Fruit fly (Drosophila melanogaster) whole organism, embryonic: ENCODE measurements around the gene CG18765.

ENCODE experiments used
- Asciz ChIP-seq: fragments of 200-800 bp; sonication (Bioruptor generic); optimal IDR thresholded peaks from 2 replicates; lab custom pipeline; 2017; ENCODE audit warnings: missing biosample characterization, mild to moderate bottlenecking, missing genetic modification characterization, missing genetic modification reagents
- Atf-2 ChIP-seq: fragments of 200-800 bp; sonication (Bioruptor generic); optimal IDR thresholded peaks from 2 replicates; lab custom pipeline; 2016; ENCODE audit warnings: missing biosample characterization, missing genetic modification characterization
- CG10462 ChIP-seq: fragments of 200-800 bp; sonication (Bioruptor generic); optimal IDR thresholded peaks from 2 replicates; lab custom pipeline; 2016; ENCODE audit warnings: missing biosample characterization, missing genetic modification characterization
- CG11723 ChIP-seq: fragments of 200-800 bp; sonication (Bioruptor generic); optimal IDR thresholded peaks from 2 replicates; lab custom pipeline; 2017; ENCODE audit warnings: missing biosample characterization, mild to moderate bottlenecking, missing genetic modification characterization
- CG13775 ChIP-seq: fragments of 200-800 bp; sonication (Bioruptor generic); optimal IDR thresholded peaks from 3 replicates; lab custom pipeline; 2017; ENCODE audit warnings: missing biosample characterization, mild to moderate bottlenecking, missing genetic modification characterization
- CG15269 ChIP-seq: fragments of 200-800 bp; sonication (Bioruptor generic); optimal IDR thresholded peaks from 2 replicates; lab custom pipeline; 2018; ENCODE audit warnings: missing biosample characterization, mild to moderate bottlenecking, missing genetic modification characterization, moderate library complexity
- CG16813 ChIP-seq: fragments of 200-800 bp; sonication (Bioruptor generic); IDR thresholded peaks from 3 replicates; pipeline ENCODE4 v1.3.6; 2022; ENCODE audit warnings: missing biosample characterization, missing genetic modification characterization; ENCODE audit not compliant: partially characterized antibody
- CG17912 ChIP-seq: fragments of 200-800 bp; sonication (Bioruptor generic); optimal IDR thresholded peaks from 2 replicates; lab custom pipeline; 2018; ENCODE audit warnings: missing biosample characterization, mild to moderate bottlenecking, missing genetic modification characterization
- CG31224 ChIP-seq: fragments of 200-800 bp; sonication (Bioruptor generic); IDR thresholded peaks from 2 replicates; pipeline ENCODE4 v1.3.6; 2022; ENCODE audit warnings: missing biosample characterization, missing genetic modification characterization
- CG33557 ChIP-seq: fragments of 200-800 bp; sonication (Bioruptor generic); optimal IDR thresholded peaks from 2 replicates; lab custom pipeline; 2019; ENCODE audit warnings: missing biosample characterization, mild to moderate bottlenecking, missing genetic modification characterization, moderate library complexity
- CG34422 ChIP-seq: fragments of 200-800 bp; sonication (Bioruptor generic); IDR thresholded peaks from 3 replicates; pipeline ENCODE4 v1.3.6; 2022; ENCODE audit warnings: missing biosample characterization, missing genetic modification characterization
- CG3995 ChIP-seq: fragments of 200-800 bp; sonication (Bioruptor generic); optimal IDR thresholded peaks from 3 replicates; lab custom pipeline; 2016; ENCODE audit warnings: missing biosample characterization, missing genetic modification characterization
- CG5245 ChIP-seq: fragments of 200-800 bp; sonication (Bioruptor generic); optimal IDR thresholded peaks from 3 replicates; lab custom pipeline; 2016; ENCODE audit warnings: missing biosample characterization, missing genetic modification characterization
- CG5953 ChIP-seq: fragments of 200-800 bp; sonication (Bioruptor generic); IDR thresholded peaks from 2 replicates; pipeline ENCODE4 v1.3.6; 2022; ENCODE audit warnings: missing biosample characterization, missing genetic modification characterization
- CG6272 ChIP-seq: fragments of 200-800 bp; sonication (Bioruptor generic); IDR thresholded peaks from 2 replicates; pipeline ENCODE4 v1.3.6; 2022; ENCODE audit warnings: missing biosample characterization, missing genetic modification characterization
- CG6683 ChIP-seq: fragments of 200-800 bp; sonication (Bioruptor generic); optimal IDR thresholded peaks from 2 replicates; lab custom pipeline; 2017; ENCODE audit warnings: missing biosample characterization, mild to moderate bottlenecking, missing genetic modification characterization, missing genetic modification reagents
- CG7372 ChIP-seq: fragments of 200-800 bp; sonication (Bioruptor generic); IDR thresholded peaks from 2 replicates; pipeline ENCODE4 v1.3.6; 2022; ENCODE audit warnings: missing biosample characterization, missing genetic modification characterization
- CG8290 ChIP-seq, 3 experiments: fragments of 200-800 bp; sonication (Bioruptor generic); optimal IDR thresholded peaks; 2 replicates each; lab custom pipeline; 2016 to 2019; ENCODE audit warnings: missing biosample characterization in 3 of 3, missing genetic modification characterization in 3 of 3, mild to moderate bottlenecking in 2 of 3, moderate library complexity in 1 of 3
- CG9797 ChIP-seq: fragments of 200-800 bp; sonication (Bioruptor generic); optimal IDR thresholded peaks from 3 replicates; lab custom pipeline; 2018; ENCODE audit warnings: missing biosample characterization, mild to moderate bottlenecking, missing genetic modification characterization
- D ChIP-seq, 2 experiments: fragments of 200-800 bp in 1 of 2; fragments of >200 bp in 1 of 2; sonication (Bioruptor generic) in 1 of 2; optimal IDR thresholded peaks; 2 replicates in 1 of 2; 3 replicates in 1 of 2; lab custom pipeline; 2017; ENCODE audit warnings: mild to moderate bottlenecking in 1 of 2, missing biosample characterization in 1 of 2, missing genetic modification characterization in 1 of 2, missing genetic modification reagents in 1 of 2
- D19B ChIP-seq: fragments of 200-800 bp; sonication (Bioruptor generic); optimal IDR thresholded peaks from 2 replicates; lab custom pipeline; 2017; ENCODE audit warnings: missing biosample characterization, mild to moderate bottlenecking, missing genetic modification characterization
- Dek ChIP-seq: fragments of 200-800 bp; sonication (Bioruptor generic); optimal IDR thresholded peaks from 3 replicates; lab custom pipeline; 2019; ENCODE audit warnings: missing biosample characterization, mild to moderate bottlenecking, missing genetic modification characterization, moderate library complexity
- Doc2 ChIP-seq: fragments of 200-800 bp; sonication (Bioruptor generic); IDR thresholded peaks from 2 replicates; pipeline ENCODE4 v1.3.6; 2022; ENCODE audit warnings: missing biosample characterization, missing genetic modification characterization
- Drgx ChIP-seq: fragments of 200-800 bp; sonication (Bioruptor generic); IDR thresholded peaks from 2 replicates; pipeline ENCODE4 v1.3.6; 2022; ENCODE audit warnings: missing biosample characterization, missing genetic modification characterization
- H2.0 ChIP-seq: fragments of 200-800 bp; sonication (Bioruptor generic); IDR thresholded peaks from 2 replicates; pipeline ENCODE4 v1.3.6; 2022; ENCODE audit warnings: missing biosample characterization, missing genetic modification characterization
- HLH54F ChIP-seq: fragments of 200-800 bp; sonication (Bioruptor generic); optimal IDR thresholded peaks from 3 replicates; lab custom pipeline; 2016; ENCODE audit warnings: missing biosample characterization, missing genetic modification characterization
- Lpt ChIP-seq: fragments of >200 bp; optimal IDR thresholded peaks from 2 replicates; lab custom pipeline; 2018; ENCODE audit warnings: missing biosample characterization, missing genetic modification characterization
- Mes4 ChIP-seq: fragments of 200-800 bp; sonication (Bioruptor generic); optimal IDR thresholded peaks from 2 replicates; lab custom pipeline; 2016; ENCODE audit warnings: missing biosample characterization, missing genetic modification characterization
- Nf-YC ChIP-seq: fragments of 200-800 bp; optimal IDR thresholded peaks from 3 replicates; lab custom pipeline; 2019; ENCODE audit warnings: missing biosample characterization, mild to moderate bottlenecking, missing genetic modification characterization, moderate library complexity
- YL-1 ChIP-seq: fragments of 200-800 bp; sonication (Bioruptor generic); optimal IDR thresholded peaks from 3 replicates; lab custom pipeline; 2017; ENCODE audit warnings: missing biosample characterization, mild to moderate bottlenecking, missing genetic modification characterization
- abd-A ChIP-seq: fragments of 200-800 bp; sonication (Bioruptor generic); optimal IDR thresholded peaks from 3 replicates; lab custom pipeline; 2019; ENCODE audit warnings: missing biosample characterization, mild to moderate bottlenecking, missing genetic modification characterization, moderate library complexity
- bsh ChIP-seq, 2 experiments: fragments of 200-800 bp; sonication (Bioruptor generic); optimal IDR thresholded peaks; 2 replicates each; lab custom pipeline; 2017 to 2018; ENCODE audit warnings: mild to moderate bottlenecking in 2 of 2, missing biosample characterization in 2 of 2, missing genetic modification characterization in 2 of 2, moderate library complexity in 1 of 2
- corto ChIP-seq: fragments of 200-800 bp; sonication (Bioruptor generic); optimal IDR thresholded peaks from 2 replicates; lab custom pipeline; 2016; ENCODE audit warnings: missing biosample characterization, mild to moderate bottlenecking, missing genetic modification characterization, moderate library complexity
- dimm ChIP-seq: fragments of 200-800 bp; sonication (Bioruptor generic); IDR thresholded peaks from 2 replicates; pipeline ENCODE4 v1.3.6; 2022; ENCODE audit warnings: missing biosample characterization, missing genetic modification characterization
- disco-r ChIP-seq: fragments of 200-800 bp; sonication (Bioruptor generic); optimal IDR thresholded peaks from 2 replicates; lab custom pipeline; 2016; ENCODE audit warnings: missing biosample characterization, missing genetic modification characterization
- gro ChIP-seq: fragments of 200-800 bp; sonication (Bioruptor generic); optimal IDR thresholded peaks from 2 replicates; lab custom pipeline; 2016; ENCODE audit warnings: missing biosample characterization, missing genetic modification characterization
- kah ChIP-seq: fragments of 200-800 bp; sonication (Bioruptor generic); optimal IDR thresholded peaks from 2 replicates; lab custom pipeline; 2018; ENCODE audit warnings: missing biosample characterization, mild to moderate bottlenecking, missing genetic modification characterization
- kni ChIP-seq: fragments of 200-800 bp; sonication (Bioruptor generic); optimal IDR thresholded peaks from 3 replicates; lab custom pipeline; 2017; ENCODE audit warnings: mild to moderate bottlenecking, missing biosample characterization, missing genetic modification reagents, missing genetic modification characterization
- psq ChIP-seq: fragments of 200-800 bp; sonication (Bioruptor generic); optimal IDR thresholded peaks from 2 replicates; lab custom pipeline; 2017; ENCODE audit warnings: missing biosample characterization, missing genetic modification characterization
- pum ChIP-seq: fragments of 200-800 bp; sonication (Bioruptor generic); optimal IDR thresholded peaks from 2 replicates; lab custom pipeline; 2016; ENCODE audit warnings: missing biosample characterization, missing genetic modification characterization
- seq ChIP-seq: fragments of 200-800 bp; sonication (Bioruptor generic); IDR thresholded peaks from 2 replicates; pipeline ENCODE4 v1.3.6; 2022; ENCODE audit warnings: missing biosample characterization, missing genetic modification characterization
- stwl ChIP-seq: fragments of 200-800 bp; sonication (Bioruptor generic); optimal IDR thresholded peaks from 3 replicates; lab custom pipeline; 2018; ENCODE audit warnings: missing biosample characterization, mild to moderate bottlenecking, missing genetic modification characterization, moderate library complexity
- tin ChIP-seq: fragments of 200-800 bp; sonication (Bioruptor generic); optimal IDR thresholded peaks from 3 replicates; lab custom pipeline; 2016; ENCODE audit warnings: missing biosample characterization, missing genetic modification characterization
- tup ChIP-seq: fragments of 200-800 bp; sonication (Bioruptor generic); optimal IDR thresholded peaks from 2 replicates; lab custom pipeline; 2016; ENCODE audit warnings: missing biosample characterization, mild to moderate bottlenecking, missing genetic modification characterization, moderate library complexity
- usp ChIP-seq: fragments of >200 bp; optimal IDR thresholded peaks from 2 replicates; lab custom pipeline; 2017; ENCODE audit warnings: missing biosample characterization, missing genetic modification characterization
- zen ChIP-seq: fragments of 200-800 bp; sonication (Bioruptor generic); optimal IDR thresholded peaks from 3 replicates; lab custom pipeline; 2018; ENCODE audit warnings: missing biosample characterization, mild to moderate bottlenecking, missing genetic modification characterization, moderate library complexity
- zfh1 ChIP-seq: fragments of 200-800 bp; sonication (Bioruptor generic); IDR thresholded peaks from 3 replicates; pipeline ENCODE4 v1.3.6; 2022; ENCODE audit warnings: missing biosample characterization, missing genetic modification characterization

The CG18765 gene

DNA sequence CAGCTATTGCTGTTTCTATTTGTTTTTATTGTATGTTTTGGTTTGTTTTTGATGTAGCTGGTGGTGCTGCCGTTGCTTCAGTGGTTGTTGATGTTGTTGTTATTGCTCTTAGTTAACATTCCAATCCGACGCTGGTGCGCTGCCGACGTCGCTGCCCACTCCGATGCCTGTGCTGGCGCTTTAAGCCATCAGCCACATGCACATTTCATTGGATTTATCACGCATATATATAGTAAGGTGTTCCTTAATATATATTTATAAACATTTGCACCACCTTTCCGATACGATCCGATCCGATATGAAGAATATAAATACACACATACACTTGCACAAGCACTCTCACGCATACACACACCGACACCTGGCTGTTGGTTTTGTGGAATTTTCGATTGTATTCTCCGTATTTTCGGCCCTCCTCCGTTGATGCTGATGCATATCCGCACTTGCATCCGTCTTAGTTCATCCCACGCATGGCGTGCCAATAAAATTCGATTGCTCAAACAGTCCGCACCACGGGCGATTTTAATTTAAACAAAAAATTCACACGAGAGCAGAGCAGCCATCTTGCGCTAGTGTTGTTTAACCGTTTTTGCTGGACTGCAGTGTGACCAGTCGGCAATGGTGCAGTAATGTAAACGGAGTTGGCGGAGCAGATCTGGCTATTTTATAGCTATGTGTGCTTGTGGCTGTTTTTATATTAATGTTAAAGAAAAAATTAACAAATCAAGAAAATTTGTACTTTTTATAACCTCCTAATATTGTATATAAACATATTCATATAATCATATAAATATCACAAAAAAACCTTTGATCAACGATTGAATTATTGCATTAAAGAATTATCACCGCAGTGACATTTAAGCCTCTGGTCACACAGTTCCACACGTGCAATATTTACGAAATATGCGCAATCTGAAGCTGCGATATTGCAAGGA lies 41.2 kb downstream of the CG18765 start, which contains the start of the genes Csk and Elp1 (continued):
- TF ChIP-seq psq (GFP tag; lab: Kevin White, UChicago) (no peak), CG16813 (GFP tag; lab: Robert Waterston, UW) (no peak), HLH54F (GFP tag; lab: Kevin White, UChicago) (peak; percentile 41), disco-r (GFP tag; lab: Kevin White, UChicago) (no peak), CG9797 (GFP tag; lab: Kevin White, UChicago) (peak; percentile 96), CG33557 (GFP tag; lab: Kevin White, UChicago) (peak; percentile 40), pum (GFP tag; lab: Kevin White, UChicago) (peak; percentile 12), bsh (GFP tag; optimal IDR thresholded peaks at IDR 0.05; lab: Kevin White, UChicago) (peak in 1 of 2 experiments; percentile 40), Mes4 (GFP tag; lab: Kevin White, UChicago) (no peak), zfh1 (GFP tag; lab: Robert Waterston, UW) (0 out of 3 replicates have a peak, but pooled peaks have one; percentile 49), H2.0 (GFP tag; lab: Robert Waterston, UW) (0 out of 2 replicates have a peak, but pooled peaks have one; percentile 17), CG13775 (peak; percentile 68), CG15269 (peak; percentile 44), kah (GFP tag; lab: Kevin White, UChicago) (peak; percentile 56), stwl (tag; lab: Kevin White, UChicago) (peak; percentile 97), Nf-YC (tag; lab: Kevin White, UChicago) (peak; percentile 65), tin (GFP tag; lab: Kevin White, UChicago) (peak; percentile 41), CG17912 (GFP tag; lab: Kevin White, UChicago) (peak; percentile 12), CG3995 (GFP tag; lab: Kevin White, UChicago) (peak; percentile 56), CG7372 (GFP tag; lab: Robert Waterston, UW) (0 out of 2 replicates have a peak, but pooled peaks have one; percentile 39), Drgx (no peak), CG5245 (GFP tag; lab: Kevin White, UChicago) (peak; percentile 12), Asciz (GFP tag; lab: Kevin White, UChicago) (no peak), zen (tag; lab: Kevin White, UChicago) (peak; percentile 19), corto (GFP tag; lab: Kevin White, UChicago) (no peak), CG34422 (peak; percentile 37; the same call in 1 of the 3 replicates), D (optimal IDR thresholded peaks at IDR 0.05; lab: Kevin White, UChicago) (no peak), D (GFP tag; optimal IDR thresholded peaks at IDR 0.05; lab: Kevin White, UChicago) (no peak), CG6272 (GFP tag; lab: Robert Waterston, UW) (peak; percentile 33; the same call in 1 of the 2 replicates), abd-A (tag; lab: Kevin White, UChicago) (peak; percentile 25), CG31224 (GFP tag; lab: Robert Waterston, UW) (no peak), CG10462 (GFP tag; lab: Kevin White, UChicago) (no peak), Atf-2 (GFP tag; lab: Kevin White, UChicago) (peak; percentile 6), kni (peak; percentile 39), D19B (GFP tag; lab: Kevin White, UChicago) (no peak), gro (GFP tag; lab: Kevin White, UChicago) (peak; percentile 48), CG6683 (GFP tag; lab: Kevin White, UChicago) (no peak), Lpt (GFP tag; lab: Kevin White, UChicago) (no peak), seq (GFP tag; lab: Robert Waterston, UW) (0 out of 2 replicates have a peak, but pooled peaks have one; percentile 15), YL-1 (peak; percentile 74), tup (GFP tag; lab: Kevin White, UChicago) (peak; percentile 22), usp (GFP tag; lab: Kevin White, UChicago) (no peak), Doc2 (GFP tag; lab: Robert Waterston, UW) (no peak), CG5953 (GFP tag; lab: Robert Waterston, UW) (no peak), dimm (no peak), CG11723 (peak; percentile 21), Dek (tag; lab: Kevin White, UChicago) (peak; percentile 73), CG8290 (GFP tag; optimal IDR thresholded peaks at IDR 0.05; lab: Kevin White, UChicago) (peak; percentile 61), CG8290 (tag; optimal IDR thresholded peaks at IDR 0.05; lab: Kevin White, UChicago) (peak; percentile 29 to 69)
